Fruit fly (Drosophila melanogaster) S2 (cell line): ENCODE measurements around the gene CG5107.

ENCODE experiments used
- CG8478 ChIP-seq: fragments of >200 bp; optimal IDR thresholded peaks from 2 replicates; lab custom pipeline; 2018
- CTCF ChIP-seq, 2 experiments: fragments of >200 bp; optimal IDR thresholded peaks; 2 replicates each; lab custom pipeline; 2018

dm6 chr3R:25552181-25552580, 47.2 kb downstream of the CG5107 start:
- TF ChIP-seq CG8478 (lab: Kevin White, UChicago) (no peak), CTCF (optimal IDR thresholded peaks at IDR 0.05; lab: Kevin White, UChicago) (no peak)
